Fruit fly (Drosophila melanogaster) whole organism, embryonic: Measurements from ENCODE around the gene CG7991.

Source experiments
- Awh ChIP-seq: fragments of 200-800 bp; sonication (Bioruptor generic); IDR thresholded peaks from 2 replicates; pipeline ENCODE4, ENCODE4 v1.3.6; 2022; ENCODE audit warnings: missing biosample characterization, missing genetic modification characterization
- B-H2 ChIP-seq: fragments of 200-800 bp; sonication (Bioruptor generic); optimal IDR thresholded peaks from 2 replicates; lab custom pipeline; 2018; ENCODE audit warnings: missing biosample characterization, mild to moderate bottlenecking, missing genetic modification characterization
- Bdp1 ChIP-seq: fragments of 200-800 bp; sonication (Bioruptor generic); optimal IDR thresholded peaks from 3 replicates; lab custom pipeline; 2016; ENCODE audit warnings: missing biosample characterization, missing genetic modification characterization
- Blimp-1 ChIP-seq: fragments of 200-800 bp; sonication (Bioruptor generic); optimal IDR thresholded peaks from 3 replicates; lab custom pipeline; 2018; ENCODE audit warnings: missing biosample characterization, missing genetic modification characterization, mild to moderate bottlenecking, moderate library complexity, missing genetic modification reagents
- CG12236 ChIP-seq: fragments of 200-800 bp; sonication (Bioruptor generic); optimal IDR thresholded peaks from 2 replicates; lab custom pipeline; 2016; ENCODE audit warnings: missing biosample characterization, missing genetic modification characterization
- CG12769 ChIP-seq: fragments of 200-800 bp; sonication (Bioruptor generic); optimal IDR thresholded peaks from 2 replicates; lab custom pipeline; 2019; ENCODE audit warnings: missing biosample characterization, mild to moderate bottlenecking, missing genetic modification characterization, moderate library complexity
- CG13287 ChIP-seq: fragments of 200-800 bp; sonication (Bioruptor generic); IDR thresholded peaks from 2 replicates; pipeline ENCODE4 v1.3.6; 2022; ENCODE audit warnings: missing biosample characterization, missing genetic modification characterization; ENCODE audit not compliant: partially characterized antibody
- CG14441 ChIP-seq: fragments of 200-800 bp; sonication (Bioruptor generic); IDR thresholded peaks from 2 replicates; pipeline ENCODE4 v1.3.6; 2022; ENCODE audit warnings: missing biosample characterization, missing genetic modification characterization
- CG15269 ChIP-seq: fragments of 200-800 bp; sonication (Bioruptor generic); optimal IDR thresholded peaks from 2 replicates; lab custom pipeline; 2018; ENCODE audit warnings: missing biosample characterization, mild to moderate bottlenecking, missing genetic modification characterization, moderate library complexity
- CG16779 ChIP-seq: fragments of 200-800 bp; sonication (Bioruptor generic); IDR thresholded peaks from 2 replicates; pipeline ENCODE4 v1.3.6; 2022; ENCODE audit warnings: missing biosample characterization, missing genetic modification characterization
- CG1832 ChIP-seq: fragments of 200-800 bp; sonication (Bioruptor generic); optimal IDR thresholded peaks from 2 replicates; lab custom pipeline; 2017; ENCODE audit warnings: missing biosample characterization, mild to moderate bottlenecking, missing genetic modification characterization, inconsistent platforms
- CG18599 ChIP-seq: fragments of 200-800 bp; sonication (Bioruptor generic); optimal IDR thresholded peaks from 3 replicates; lab custom pipeline; 2017; ENCODE audit warnings: missing biosample characterization, missing genetic modification characterization, mild to moderate bottlenecking, moderate library complexity, missing genetic modification reagents
- CG2120 ChIP-seq: fragments of 200-800 bp; sonication (Bioruptor generic); optimal IDR thresholded peaks from 3 replicates; lab custom pipeline; 2016; ENCODE audit warnings: missing biosample characterization, missing genetic modification characterization
- CG2129 ChIP-seq: fragments of 200-800 bp; sonication (Bioruptor generic); IDR thresholded peaks from 2 replicates; pipeline ENCODE4 v1.3.6; 2022; ENCODE audit warnings: missing biosample characterization, missing genetic modification characterization; ENCODE audit not compliant: partially characterized antibody
- CG3995 ChIP-seq: fragments of 200-800 bp; sonication (Bioruptor generic); optimal IDR thresholded peaks from 3 replicates; lab custom pipeline; 2016; ENCODE audit warnings: missing biosample characterization, missing genetic modification characterization
- CG4282 ChIP-seq: fragments of 200-800 bp; sonication (Bioruptor generic); optimal IDR thresholded peaks from 2 replicates; lab custom pipeline; 2016; ENCODE audit warnings: missing biosample characterization, missing genetic modification characterization
- CG4404 ChIP-seq: fragments of 200-800 bp; sonication (Bioruptor generic); IDR thresholded peaks from 2 replicates; pipeline ENCODE4 v1.3.6; 2022; ENCODE audit warnings: missing biosample characterization, missing genetic modification characterization
- CG7963 ChIP-seq: fragments of 200-800 bp; sonication (Bioruptor generic); IDR thresholded peaks from 3 replicates; pipeline ENCODE4 v1.3.6; 2022; ENCODE audit warnings: missing biosample characterization, missing genetic modification characterization; ENCODE audit not compliant: partially characterized antibody
- CG8290 ChIP-seq, 3 experiments: fragments of 200-800 bp; sonication (Bioruptor generic); optimal IDR thresholded peaks; 2 replicates each; lab custom pipeline; 2016 to 2019; ENCODE audit warnings: missing biosample characterization in 3 of 3, missing genetic modification characterization in 3 of 3, mild to moderate bottlenecking in 2 of 3, moderate library complexity in 1 of 3
- CG8924 ChIP-seq: fragments of 200-800 bp; optimal IDR thresholded peaks from 3 replicates; lab custom pipeline; 2019; ENCODE audit warnings: missing biosample characterization, mild to moderate bottlenecking, missing genetic modification characterization, moderate library complexity
- CG9609 ChIP-seq: fragments of 200-800 bp; sonication (Bioruptor generic); optimal IDR thresholded peaks from 3 replicates; lab custom pipeline; 2016; ENCODE audit warnings: missing biosample characterization, missing genetic modification characterization
- D19A ChIP-seq: fragments of 200-800 bp; optimal IDR thresholded peaks from 3 replicates; lab custom pipeline; 2019; ENCODE audit warnings: missing biosample characterization, mild to moderate bottlenecking, missing genetic modification characterization, moderate library complexity
- Ets97D ChIP-seq: fragments of 200-800 bp; sonication (Bioruptor generic); optimal IDR thresholded peaks from 3 replicates; lab custom pipeline; 2016; ENCODE audit warnings: missing biosample characterization, missing genetic modification characterization
- Med ChIP-seq: fragments of 200-800 bp; sonication (Bioruptor generic); peaks from one replicate; lab custom pipeline; 2016; ENCODE audit warnings: missing biosample characterization, missing genetic modification characterization, mild to moderate bottlenecking, inconsistent platforms, moderate library complexity
- Nf-YC ChIP-seq: fragments of 200-800 bp; optimal IDR thresholded peaks from 3 replicates; lab custom pipeline; 2019; ENCODE audit warnings: missing biosample characterization, mild to moderate bottlenecking, missing genetic modification characterization, moderate library complexity
- Rfx ChIP-seq: fragments of 200-800 bp; sonication (Bioruptor generic); IDR thresholded peaks from 2 replicates; pipeline ENCODE4 v1.3.6; 2022; ENCODE audit warnings: missing biosample characterization, missing genetic modification characterization
- Trl ChIP-seq, 3 experiments: fragments of >200 bp in 2 of 3; fragments of 200-800 bp in 1 of 3; sonication (Bioruptor generic) in 1 of 3; optimal IDR thresholded peaks; 2 replicates in 1 of 3; 3 replicates in 2 of 3; lab custom pipeline; 2016 to 2017; ENCODE audit warnings: missing biosample characterization in 1 of 3, missing genetic modification characterization in 1 of 3
- Xrp1 ChIP-seq: fragments of 200-800 bp; sonication (Bioruptor generic); IDR thresholded peaks from 2 replicates; pipeline ENCODE4 v1.3.6; 2022; ENCODE audit warnings: missing biosample characterization, missing genetic modification characterization
- ara ChIP-seq: fragments of 200-800 bp; sonication (Bioruptor generic); IDR thresholded peaks from 2 replicates; pipeline ENCODE4 v1.3.6; 2022; ENCODE audit warnings: missing biosample characterization, missing genetic modification characterization
- cato ChIP-seq: fragments of 200-800 bp; sonication (Bioruptor generic); optimal IDR thresholded peaks from 2 replicates; lab custom pipeline; 2016; ENCODE audit warnings: missing biosample characterization, missing genetic modification characterization, borderline replicate concordance
- chm ChIP-seq: fragments of 200-800 bp; sonication (Bioruptor generic); IDR thresholded peaks from 2 replicates; pipeline ENCODE4 v1.3.6; 2022; ENCODE audit warnings: missing biosample characterization, missing genetic modification characterization
- cwo ChIP-seq: fragments of 200-800 bp; sonication (Bioruptor generic); optimal IDR thresholded peaks from 3 replicates; lab custom pipeline; 2017; ENCODE audit warnings: missing biosample characterization, missing genetic modification characterization, mild to moderate bottlenecking, moderate library complexity, missing genetic modification reagents
- dysf ChIP-seq: fragments of 200-800 bp; sonication (Bioruptor generic); IDR thresholded peaks from 3 replicates; pipeline ENCODE4 v1.3.6; 2022; ENCODE audit warnings: missing biosample characterization, missing genetic modification characterization
- gcm2 ChIP-seq: fragments of 200-800 bp; sonication (Bioruptor generic); optimal IDR thresholded peaks from 2 replicates; lab custom pipeline; 2016; ENCODE audit warnings: missing biosample characterization, missing genetic modification characterization
- grn ChIP-seq: fragments of 200-800 bp; sonication (Bioruptor generic); optimal IDR thresholded peaks from 3 replicates; lab custom pipeline; 2017; ENCODE audit warnings: missing biosample characterization, missing genetic modification characterization
- gt ChIP-seq: fragments of 200-800 bp; sonication (Bioruptor generic); IDR thresholded peaks from 2 replicates; pipeline ENCODE4 v1.3.6; 2022; ENCODE audit warnings: missing biosample characterization, missing genetic modification characterization
- jing ChIP-seq: fragments of 200-800 bp; sonication (Bioruptor generic); optimal IDR thresholded peaks from 2 replicates; lab custom pipeline; 2018; ENCODE audit warnings: missing biosample characterization, mild to moderate bottlenecking, missing genetic modification characterization
- lmd ChIP-seq: fragments of 200-800 bp; sonication (Bioruptor generic); IDR thresholded peaks from 2 replicates; pipeline ENCODE4 v1.3.6; 2022; ENCODE audit warnings: missing biosample characterization, missing genetic modification characterization
- lov ChIP-seq, 2 experiments: fragments of 200-800 bp in 1 of 2; fragments of >200 bp in 1 of 2; sonication (Bioruptor generic) in 1 of 2; IDR thresholded peaks in 1 of 2; optimal IDR thresholded peaks in 1 of 2; 2 replicates in 1 of 2; 3 replicates in 1 of 2; pipeline versions ENCODE4 v1.3.6 to Lab custom; 2017 to 2022; ENCODE audit warnings: missing biosample characterization in 1 of 2, missing genetic modification characterization in 1 of 2
- pzg ChIP-seq: fragments of 200-800 bp; sonication (Bioruptor generic); optimal IDR thresholded peaks from 3 replicates; lab custom pipeline; 2018; ENCODE audit warnings: missing biosample characterization, mild to moderate bottlenecking, missing genetic modification characterization, moderate library complexity
- ranshi ChIP-seq: fragments of 200-800 bp; sonication (Bioruptor generic); IDR thresholded peaks from 2 replicates; pipeline ENCODE4 v1.3.6; 2022; ENCODE audit warnings: missing biosample characterization, missing genetic modification characterization
- sens ChIP-seq: fragments of 200-800 bp; sonication (Bioruptor generic); peaks from one replicate; lab custom pipeline; 2016; ENCODE audit warnings: missing biosample characterization, missing genetic modification characterization
- toy ChIP-seq: fragments of 200-800 bp; sonication (Bioruptor generic); IDR thresholded peaks from 2 replicates; pipeline ENCODE4 v1.3.6; 2022; ENCODE audit warnings: missing biosample characterization, missing genetic modification characterization
- vvl ChIP-seq: fragments of 200-800 bp; sonication (Bioruptor generic); IDR thresholded peaks from 2 replicates; pipeline ENCODE4 v1.3.6; 2022; ENCODE audit warnings: missing biosample characterization, missing genetic modification characterization
- yki ChIP-seq: fragments of >200 bp; optimal IDR thresholded peaks from 3 replicates; lab custom pipeline; 2018

The CG7991 gene

dm6 chr3L:1748218-1748617, 73.7 kb downstream of the CG7991 start (continued):
- TF ChIP-seq D19A (tag; lab: Kevin White, UChicago) (peak; percentile 69), Ets97D (peak; percentile 49), B-H2 (peak; percentile 2), Nf-YC (tag; lab: Kevin White, UChicago) (peak; percentile 12), pzg (peak; percentile 8), CG12236 (GFP tag; lab: Kevin White, UChicago) (no peak), CG2120 (peak; percentile 17), Med (GFP tag; lab: Kevin White, UChicago) (peak; percentile 88), lmd (GFP tag; lab: Robert Waterston, UW) (peak; percentile 27; the same call in 1 of the 2 replicates), Trl (optimal IDR thresholded peaks at IDR 0.05; lab: Kevin White, UChicago) (peak; percentile 22 to 32), Trl (GFP tag; optimal IDR thresholded peaks at IDR 0.05; lab: Kevin White, UChicago) (no peak), Rfx (GFP tag; lab: Robert Waterston, UW) (0 out of 2 replicates have a peak, but pooled peaks have one; percentile 15), CG4404 (GFP tag; lab: Robert Waterston, UW) (no peak), CG14441 (no peak), CG3995 (peak; percentile 94), dysf (GFP tag; lab: Robert Waterston, UW) (no peak)
- TF ChIP-seq, all 482 proteins: peak for 23

DNA sequence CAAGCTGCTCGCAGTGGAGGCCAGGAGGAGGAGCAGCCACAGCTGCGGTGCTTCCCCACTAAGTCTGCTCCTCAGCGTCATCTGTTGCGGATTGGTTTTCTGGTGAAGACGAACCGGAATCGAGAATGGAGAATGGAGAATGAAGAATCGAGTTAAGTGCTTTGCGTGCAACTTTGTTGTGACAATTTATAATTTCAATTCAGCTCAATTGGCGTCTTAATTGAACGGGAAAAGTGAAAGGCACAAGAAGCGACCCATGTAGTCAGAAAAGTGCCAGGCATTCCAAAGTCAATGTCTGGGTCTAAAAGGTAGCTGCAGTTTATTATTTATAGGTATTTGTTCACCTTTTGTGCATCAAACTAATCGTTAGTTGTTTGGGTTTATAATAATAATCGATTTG, 79.8 kb downstream of the CG7991 start:
- TF ChIP-seq gt (GFP tag; lab: Robert Waterston, UW): no peak
- TF ChIP-seq CG2129 (GFP tag; lab: Robert Waterston, UW): no peak

- TF ChIP-seq CG18599 (GFP tag; lab: Kevin White, UChicago): no peak
- TF ChIP-seq grn (GFP tag; lab: Kevin White, UChicago): peak; percentile 20
- TF ChIP-seq Bdp1 (GFP tag; lab: Kevin White, UChicago): no peak
- no peak for TF ChIP-seq Xrp1
- no peak for TF ChIP-seq chm (GFP tag; lab: Robert Waterston, UW)
- TF ChIP-seq toy (GFP tag; lab: Robert Waterston, UW): no peak
- TF ChIP-seq jing (GFP tag; lab: Kevin White, UChicago): no peak
- no peak for TF ChIP-seq lov (optimal IDR thresholded peaks at IDR 0.05; lab: Kevin White, UChicago)
- 0 out of 3 replicates have a peak, but pooled peaks have one; percentile 36 for TF ChIP-seq lov (GFP tag; IDR thresholded peaks at IDR 0.05; lab: Robert Waterston, UW)
- no peak for TF ChIP-seq CG1832 (GFP tag; lab: Kevin White, UChicago)
- peak; percentile 82 for TF ChIP-seq Blimp-1 (GFP tag; lab: Kevin White, UChicago)
- peak; percentile 23 for TF ChIP-seq cwo (GFP tag; lab: Kevin White, UChicago)
- peak; percentile 47 for TF ChIP-seq vvl (GFP tag; lab: Robert Waterston, UW)
- no peak for TF ChIP-seq ranshi (GFP tag; lab: Robert Waterston, UW)
- TF ChIP-seq yki (lab: Kevin White, UChicago): no peak
Measured at dm6 chr3L:1754935-1755334, 80.4 kb downstream of the CG7991 start.

dm6 chr3L:1755458-1755984, 81.0 kb downstream of the CG7991 start, which contains the start of gene Cht2:
Gene Cht2, minus strand, starts transcription at chr3L:1755934.
- TF ChIP-seq Awh (GFP tag; lab: Robert Waterston, UW) (no peak), sens (GFP tag; lab: Kevin White, UChicago) (no peak), CG12769 (peak; percentile 70), cato (GFP tag; lab: Kevin White, UChicago) (no peak), CG13287 (GFP tag; lab: Robert Waterston, UW) (peak; percentile 3; the same call in 1 of the 2 replicates), chm (GFP tag; lab: Robert Waterston, UW) (0 out of 2 replicates have a peak, but pooled peaks have one; percentile 12), gcm2 (peak; percentile 18), CG9609 (GFP tag; lab: Kevin White, UChicago) (no peak), CG15269 (tag; lab: Kevin White, UChicago) (peak; percentile 49), CG8924 (tag; lab: Kevin White, UChicago) (no peak), CG8290 (GFP tag; optimal IDR thresholded peaks at IDR 0.05; lab: Kevin White, UChicago) (no peak), CG8290 (tag; optimal IDR thresholded peaks at IDR 0.05; lab: Kevin White, UChicago) (no peak), CG7963 (GFP tag; lab: Robert Waterston, UW) (no peak), CG4282 (GFP tag; lab: Kevin White, UChicago) (no peak), CG16779 (GFP tag; lab: Robert Waterston, UW) (0 out of 2 replicates have a peak, but pooled peaks have one; percentile 11), ara (no peak), Trl (optimal IDR thresholded peaks at IDR 0.05; lab: Kevin White, UChicago) (peak; percentile 64 to 74), Trl (GFP tag; optimal IDR thresholded peaks at IDR 0.05; lab: Kevin White, UChicago) (no peak)
